Worm (Caenorhabditis elegans) whole organism, young adult: ENCODE results near the gene gst-9.
A peak's percentile ranks its signal among the peaks of the same experiment; 100 is the strongest.

Experiments
- B0336.3 ChIP-seq: fragments of 200-800 bp; sonication (Bioruptor generic); IDR thresholded peaks from 2 replicates; pipeline ENCODE4 v1.3.6; 2022; ENCODE audit warnings: missing genetic modification characterization, missing compliant biosample characterization
- C17E4.6 ChIP-seq: fragments of 200-800 bp; sonication (Bioruptor generic); IDR thresholded peaks from 2 replicates; pipeline ENCODE4 v1.3.6; 2022; ENCODE audit warnings: missing genetic modification reagents, missing genetic modification characterization, missing compliant biosample characterization
- F23B12.7 ChIP-seq: sonication (generic microtip); optimal IDR thresholded peaks from 2 replicates; lab custom pipeline; 2017; ENCODE audit warnings: missing genetic modification characterization, mild to moderate bottlenecking, missing compliant biosample characterization, antibody characterized with exemption, moderate library complexity; ENCODE audit not compliant: insufficient read depth
- F37B4.10 ChIP-seq: fragments of 200-800 bp; sonication (Bioruptor generic); IDR thresholded peaks from 2 replicates; pipeline ENCODE4 v1.3.6; 2022; ENCODE audit warnings: missing genetic modification characterization, missing compliant biosample characterization
- F52B5.7 ChIP-seq: sonication (generic microtip); optimal IDR thresholded peaks from 2 replicates; lab custom pipeline; 2016; ENCODE audit warnings: mild to moderate bottlenecking, missing genetic modification characterization, missing compliant biosample characterization
- K12H6.12 ChIP-seq: fragments of 200-800 bp; sonication (Bioruptor generic); optimal IDR thresholded peaks from 2 replicates; lab custom pipeline; 2018; ENCODE audit warnings: mild to moderate bottlenecking, missing genetic modification characterization, missing compliant biosample characterization
- Y53G8AR.9 ChIP-seq: fragments of 200-800 bp; sonication (Bioruptor generic); conservative IDR thresholded peaks from 2 replicates; pipeline ENCODE4 v1.3.6; 2022; ENCODE audit warnings: missing genetic modification reagents, missing genetic modification characterization, missing compliant biosample characterization
- Y67H2A.10 ChIP-seq: fragments of 200-800 bp; sonication (Bioruptor generic); conservative IDR thresholded peaks from 2 replicates; pipeline ENCODE4 v1.3.6; 2022; ENCODE audit warnings: missing genetic modification reagents, missing genetic modification characterization, missing compliant biosample characterization
- Y79H2A.3 ChIP-seq: fragments of 200-800 bp; sonication (Bioruptor generic); conservative IDR thresholded peaks from 2 replicates; pipeline ENCODE4 v1.3.6; 2022; ENCODE audit warnings: missing genetic modification reagents, missing genetic modification characterization, missing compliant biosample characterization
- Y95B8A.8 ChIP-seq: fragments of 200-800 bp; sonication (Bioruptor generic); IDR thresholded peaks from 2 replicates; pipeline ENCODE4 v1.3.6; 2022; ENCODE audit warnings: missing genetic modification reagents, missing genetic modification characterization, missing compliant biosample characterization
- ZK185.1 ChIP-seq: sonication (generic microtip); optimal IDR thresholded peaks from 2 replicates; lab custom pipeline; 2016; ENCODE audit warnings: mild to moderate bottlenecking, missing genetic modification characterization, missing compliant biosample characterization; ENCODE audit not compliant: poor library complexity, severe bottlenecking
- akir-1 ChIP-seq: fragments of 200-800 bp; sonication (Bioruptor generic); optimal IDR thresholded peaks from 2 replicates; lab custom pipeline; 2018; ENCODE audit warnings: mild to moderate bottlenecking, missing genetic modification characterization, moderate library complexity, missing compliant biosample characterization
- ama-1 ChIP-seq, 3 experiments: fragments of 150-350 bp in 1 of 3; sonication (generic microtip) in 2 of 3; optimal IDR thresholded peaks; 2 replicates each; lab custom pipeline; 2014 to 2018; ENCODE audit warnings: missing biosample characterization in 2 of 3, missing genetic modification characterization in 2 of 3, missing genetic modification reagents in 2 of 3
- aptf-2 ChIP-seq: fragments of 200-800 bp; sonication (Bioruptor generic); conservative IDR thresholded peaks from 2 replicates; pipeline ENCODE4 v1.3.6; 2022; ENCODE audit warnings: missing genetic modification reagents, missing genetic modification characterization, missing compliant biosample characterization
- aptf-3 ChIP-seq: fragments of 200-800 bp; sonication (Bioruptor generic); IDR thresholded peaks from 2 replicates; pipeline ENCODE4 v1.3.6; 2022; ENCODE audit warnings: missing genetic modification characterization, missing compliant biosample characterization
- atf-7 ChIP-seq: sonication (generic microtip); optimal IDR thresholded peaks from 2 replicates; lab custom pipeline; 2017; ENCODE audit warnings: mild to moderate bottlenecking, missing genetic modification characterization, missing compliant biosample characterization
- attf-5 ChIP-seq: fragments of 200-800 bp; sonication (Bioruptor generic); optimal IDR thresholded peaks from 2 replicates; lab custom pipeline; 2018; ENCODE audit warnings: mild to moderate bottlenecking, missing genetic modification characterization, missing compliant biosample characterization
- cebp-1 ChIP-seq, 2 experiments: fragments of 200-800 bp in 1 of 2; sonication (Bioruptor generic) in 1 of 2; sonication (generic microtip) in 1 of 2; IDR thresholded peaks in 1 of 2; optimal IDR thresholded peaks in 1 of 2; 2 replicates each; pipeline versions ENCODE4 v1.3.6 to Lab custom; 2017 to 2022; ENCODE audit warnings: missing compliant biosample characterization in 2 of 2, missing genetic modification characterization in 2 of 2, mild to moderate bottlenecking in 1 of 2, missing genetic modification reagents in 1 of 2, moderate library complexity in 1 of 2
- chd-7 ChIP-seq: sonication (generic microtip); optimal IDR thresholded peaks from 2 replicates; lab custom pipeline; 2016; ENCODE audit warnings: mild to moderate bottlenecking, missing genetic modification characterization, moderate library complexity, missing compliant biosample characterization
- dox-1 ChIP-seq: fragments of 200-800 bp; sonication (Bioruptor generic); IDR thresholded peaks from 2 replicates; pipeline ENCODE4 v1.3.6; 2022; ENCODE audit warnings: missing genetic modification reagents, missing genetic modification characterization, missing compliant biosample characterization
- efl-1 ChIP-seq: fragments of 150-350 bp; optimal IDR thresholded peaks from 2 replicates; lab custom pipeline; 2014; ENCODE audit warnings: missing biosample characterization, missing genetic modification reagents, missing genetic modification characterization
- egl-44 ChIP-seq: fragments of 200-800 bp; sonication (Bioruptor generic); IDR thresholded peaks from 2 replicates; pipeline ENCODE4 v1.3.6; 2022; ENCODE audit warnings: missing genetic modification reagents, missing genetic modification characterization, missing compliant biosample characterization
- ekl-4 ChIP-seq: fragments of 200-800 bp; sonication (Bioruptor generic); IDR thresholded peaks from 2 replicates; pipeline ENCODE4 v1.3.6; 2022; ENCODE audit warnings: missing genetic modification reagents, missing genetic modification characterization, missing compliant biosample characterization
- fkh-3 ChIP-seq: sonication (generic microtip); optimal IDR thresholded peaks from 2 replicates; lab custom pipeline; 2016; ENCODE audit warnings: mild to moderate bottlenecking, missing genetic modification characterization, missing compliant biosample characterization
- him-1 ChIP-seq: sonication (generic microtip); optimal IDR thresholded peaks from 2 replicates; lab custom pipeline; 2016; ENCODE audit warnings: missing genotype, missing genetic modification reagents, missing genetic modification characterization, missing compliant biosample characterization
- hlh-12 ChIP-seq: sonication (generic microtip); optimal IDR thresholded peaks from 2 replicates; lab custom pipeline; 2016; ENCODE audit warnings: missing genetic modification characterization, missing compliant biosample characterization
- lag-1 ChIP-seq: fragments of 200-800 bp; sonication (Bioruptor generic); IDR thresholded peaks from 2 replicates; pipeline ENCODE4 v1.3.6; 2022; ENCODE audit warnings: missing genetic modification reagents, missing genetic modification characterization, missing compliant biosample characterization
- let-607 ChIP-seq, 2 experiments: fragments of 200-800 bp in 1 of 2; sonication (Bioruptor generic) in 1 of 2; sonication (generic microtip) in 1 of 2; optimal IDR thresholded peaks; 2 replicates each; lab custom pipeline; 2016 to 2018; ENCODE audit warnings: mild to moderate bottlenecking in 2 of 2, missing compliant biosample characterization in 2 of 2, missing genetic modification characterization in 2 of 2, moderate library complexity in 2 of 2, missing genotype in 1 of 2
- lir-1 ChIP-seq: fragments of 200-800 bp; sonication (Bioruptor generic); conservative IDR thresholded peaks from 2 replicates; pipeline ENCODE4 v1.3.6; 2022; ENCODE audit warnings: missing genetic modification reagents, missing genetic modification characterization, missing compliant biosample characterization
- lsl-1 ChIP-seq: fragments of 200-800 bp; sonication (Bioruptor generic); optimal IDR thresholded peaks from 2 replicates; lab custom pipeline; 2018; ENCODE audit warnings: mild to moderate bottlenecking, missing genetic modification characterization, moderate library complexity, missing compliant biosample characterization
- mcd-1 ChIP-seq: fragments of 200-800 bp; sonication (Bioruptor generic); IDR thresholded peaks from 2 replicates; pipeline ENCODE4 v1.3.6; 2022; ENCODE audit warnings: missing genetic modification reagents, missing genetic modification characterization, missing compliant biosample characterization
- mxl-1 ChIP-seq: sonication (generic microtip); optimal IDR thresholded peaks from 2 replicates; lab custom pipeline; 2016; ENCODE audit warnings: missing genetic modification characterization, missing compliant biosample characterization
- nhr-179 ChIP-seq: sonication (generic microtip); optimal IDR thresholded peaks from 2 replicates; lab custom pipeline; 2016; ENCODE audit warnings: mild to moderate bottlenecking, missing genetic modification characterization, missing compliant biosample characterization
- pbrm-1 ChIP-seq: fragments of 200-800 bp; sonication (Bioruptor generic); IDR thresholded peaks from 2 replicates; pipeline ENCODE4 v1.3.6; 2022; ENCODE audit warnings: missing genetic modification reagents, missing genetic modification characterization, missing compliant biosample characterization
- pha-4 ChIP-seq: fragments of 150-350 bp; sonication (generic microtip); optimal IDR thresholded peaks from 2 replicates; lab custom pipeline; 2014; ENCODE audit warnings: missing biosample characterization, missing genetic modification reagents, missing genetic modification characterization
- rcor-1 ChIP-seq: fragments of 200-800 bp; sonication (Bioruptor generic); IDR thresholded peaks from 2 replicates; pipeline ENCODE4 v1.3.6; 2022; ENCODE audit warnings: missing genetic modification reagents, missing genetic modification characterization, missing compliant biosample characterization
- sea-2 ChIP-seq: fragments of 200-800 bp; sonication (Bioruptor generic); IDR thresholded peaks from 2 replicates; pipeline ENCODE4 v1.3.6; 2022; ENCODE audit warnings: missing genetic modification characterization, missing compliant biosample characterization
- snpc-1.3 ChIP-seq: sonication (generic microtip); optimal IDR thresholded peaks from 2 replicates; lab custom pipeline; 2017; ENCODE audit warnings: missing genetic modification characterization, mild to moderate bottlenecking, missing compliant biosample characterization, antibody characterized with exemption, moderate library complexity, missing genotype, missing genetic modification reagents; ENCODE audit not compliant: insufficient read depth
- snpc-4 ChIP-seq, 5 experiments: fragments of 150-350 bp in 1 of 5; sonication (generic microtip) in 4 of 5; optimal IDR thresholded peaks; 2 replicates each; lab custom pipeline; 2014 to 2018; ENCODE audit warnings: missing genetic modification characterization in 5 of 5, missing biosample characterization in 3 of 5, antibody characterized with exemption in 2 of 5, mild to moderate bottlenecking in 2 of 5, missing compliant biosample characterization in 2 of 5, missing genotype in 2 of 5, moderate library complexity in 2 of 5, missing genetic modification reagents in 1 of 5
- sptf-2 ChIP-seq: fragments of 200-800 bp; sonication (Bioruptor generic); optimal IDR thresholded peaks from 2 replicates; lab custom pipeline; 2018; ENCODE audit warnings: mild to moderate bottlenecking, missing genetic modification characterization, missing compliant biosample characterization
- unc-62 ChIP-seq: fragments of 150-350 bp; optimal IDR thresholded peaks from 2 replicates; lab custom pipeline; 2014; ENCODE audit warnings: missing biosample characterization, missing genetic modification reagents, missing genetic modification characterization
- ztf-18 ChIP-seq: sonication (generic microtip); optimal IDR thresholded peaks from 2 replicates; lab custom pipeline; 2016; ENCODE audit warnings: missing genotype, mild to moderate bottlenecking, missing genetic modification characterization, missing compliant biosample characterization
- ztf-22 ChIP-seq: fragments of 200-800 bp; sonication (Bioruptor generic); optimal IDR thresholded peaks from 2 replicates; lab custom pipeline; 2018; ENCODE audit warnings: mild to moderate bottlenecking, missing genetic modification characterization, moderate library complexity, missing compliant biosample characterization
- ztf-28 ChIP-seq: fragments of 200-800 bp; sonication (Bioruptor generic); IDR thresholded peaks from 2 replicates; pipeline ENCODE4 v1.3.6; 2022; ENCODE audit warnings: missing genetic modification reagents, missing genetic modification characterization, missing compliant biosample characterization

The gst-9 gene

DNA sequence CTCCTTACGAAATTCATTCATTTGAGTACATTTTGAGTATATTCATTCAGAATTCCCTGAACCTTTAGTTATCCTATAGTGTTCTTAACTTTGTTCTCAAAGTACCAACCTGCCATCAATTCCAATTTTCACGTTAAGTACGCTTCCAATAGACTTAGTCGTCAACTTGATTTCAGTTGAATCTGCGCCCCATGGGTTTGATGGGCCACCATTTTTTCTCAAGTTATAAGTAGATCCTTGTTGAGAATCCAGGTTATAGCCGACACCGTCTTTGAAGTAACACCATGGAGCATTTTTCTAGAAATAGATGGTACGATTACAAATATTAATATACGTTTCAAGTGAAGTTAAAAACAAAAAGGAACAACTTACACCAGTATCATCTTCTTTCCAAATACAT, 33.3 kb downstream of the gst-9 start:
- TF ChIP-seq efl-1 (GFP tag; lab: Kevin White, UChicago) (no peak), F23B12.7 (tag; lab: Kevin White, UChicago) (no peak), ekl-4 (no peak), snpc-1.3 (no peak), Y67H2A.10 (GFP tag; lab: Robert Waterston, UW) (no peak), unc-62 (no peak), Y79H2A.3 (GFP tag; lab: Robert Waterston, UW) (no peak), lag-1 (GFP tag; lab: Robert Waterston, UW) (no peak), pbrm-1 (GFP tag; lab: Robert Waterston, UW) (no peak), aptf-3 (GFP tag; lab: Robert Waterston, UW) (no peak), Y95B8A.8 (GFP tag; lab: Robert Waterston, UW) (no peak), him-1 (tag; lab: Kevin White, UChicago) (no peak), aptf-2 (GFP tag; lab: Robert Waterston, UW) (no peak)

DNA sequence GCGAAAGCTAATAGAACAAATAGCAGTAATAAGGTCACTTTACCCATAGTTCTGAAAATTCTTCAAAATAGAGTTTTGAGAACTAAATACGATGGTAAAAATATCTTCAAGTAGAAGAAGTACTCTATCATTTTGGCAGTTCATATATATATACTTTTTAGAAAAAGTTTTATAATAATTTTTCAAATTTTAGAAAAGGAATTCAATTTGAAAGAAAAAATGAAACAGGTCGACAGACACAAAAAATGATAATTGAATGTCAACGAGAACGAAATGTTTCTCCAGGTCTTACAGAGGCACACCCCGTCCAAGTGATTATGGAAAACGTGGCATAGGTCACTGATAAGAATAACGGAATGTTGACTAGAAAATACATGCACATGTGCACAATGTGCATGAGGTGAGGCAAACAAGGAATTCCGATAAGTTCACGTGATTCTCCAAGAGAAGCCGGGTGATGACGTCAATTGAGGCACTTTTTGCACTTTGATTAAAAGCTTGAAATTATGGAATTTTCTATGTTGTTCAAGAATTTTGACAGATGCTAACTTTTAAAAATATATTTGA, 33.9 kb downstream of the gst-9 start, which contains the start of gene aagr-2:
Gene aagr-2 (minus strand): TSS at position 51 of the 567 bp plus-strand sequence.
- no peak for TF ChIP-seq snpc-1.3
- TF ChIP-seq B0336.3: peak; percentile 25; the same call in 1 of the 2 replicates
- no peak for TF ChIP-seq ama-1 (optimal IDR thresholded peaks at IDR 0.05; lab: Kevin White, UChicago)
- TF ChIP-seq ama-1 (GFP tag; optimal IDR thresholded peaks at IDR 0.05; lab: Kevin White, UChicago): no peak
- peak; percentile 92 for TF ChIP-seq atf-7 (tag; lab: Kevin White, UChicago)
- TF ChIP-seq ekl-4: no peak; the same call in 1 of the 2 replicates
- no peak for TF ChIP-seq F52B5.7 (tag; lab: Kevin White, UChicago)
- no peak for TF ChIP-seq lsl-1 (GFP tag; lab: Kevin White, UChicago)
- TF ChIP-seq Y95B8A.8 (GFP tag; lab: Robert Waterston, UW): 0 out of 2 replicates have a peak, but pooled peaks have one; percentile 8
- TF ChIP-seq pha-4: peak; percentile 86
- TF ChIP-seq cebp-1 (GFP tag; IDR thresholded peaks at IDR 0.05; lab: Robert Waterston, UW): no peak
- peak; percentile 60 for TF ChIP-seq cebp-1 (tag; optimal IDR thresholded peaks at IDR 0.05; lab: Kevin White, UChicago)
- TF ChIP-seq akir-1 (GFP tag; lab: Kevin White, UChicago): no peak
- no peak for TF ChIP-seq ztf-28 (GFP tag; lab: Robert Waterston, UW)
- no peak for TF ChIP-seq mxl-1 (tag; lab: Kevin White, UChicago)
- no peak for TF ChIP-seq Y53G8AR.9 (GFP tag; lab: Robert Waterston, UW)
- peak; percentile 36 to 64 for TF ChIP-seq let-607 (tag; optimal IDR thresholded peaks at IDR 0.05; lab: Kevin White, UChicago)
- no peak for TF ChIP-seq hlh-12 (tag; lab: Kevin White, UChicago)
- no peak for TF ChIP-seq nhr-179 (tag; lab: Kevin White, UChicago)
- TF ChIP-seq egl-44 (GFP tag; lab: Robert Waterston, UW): peak; percentile 74; the same call in 1 of the 2 replicates
- no peak for TF ChIP-seq him-1 (tag; lab: Kevin White, UChicago)
- TF ChIP-seq sptf-2 (GFP tag; lab: Kevin White, UChicago): no peak
- TF ChIP-seq attf-5 (GFP tag; lab: Kevin White, UChicago): no peak
- TF ChIP-seq snpc-4 (GFP tag; optimal IDR thresholded peaks at IDR 0.05; lab: Kevin White, UChicago): no peak
- peak in 1 of 4 experiments; percentile 10 for TF ChIP-seq snpc-4 (tag; optimal IDR thresholded peaks at IDR 0.05; lab: Kevin White, UChicago)
- TF ChIP-seq fkh-3 (tag; lab: Kevin White, UChicago): no peak
- TF ChIP-seq ztf-22: peak; percentile 18
- no peak for TF ChIP-seq sea-2 (GFP tag; lab: Robert Waterston, UW)
- no peak for TF ChIP-seq chd-7 (tag; lab: Kevin White, UChicago)
- no peak for TF ChIP-seq mcd-1 (GFP tag; lab: Robert Waterston, UW)
- TF ChIP-seq rcor-1 (GFP tag; lab: Robert Waterston, UW): no peak
- TF ChIP-seq ztf-18 (tag; lab: Kevin White, UChicago): no peak
- no peak for TF ChIP-seq C17E4.6 (GFP tag; lab: Robert Waterston, UW)
- TF ChIP-seq F37B4.10: no peak
- TF ChIP-seq K12H6.12: no peak
- TF ChIP-seq ZK185.1: no peak
- TF ChIP-seq dox-1 (GFP tag; lab: Robert Waterston, UW): no peak
- TF ChIP-seq lir-1 (GFP tag; lab: Robert Waterston, UW): no peak
